Fruit fly (Drosophila melanogaster): ENCODE measurements around the gene Kaz.
A peak's percentile ranks its signal among the peaks of the same experiment; 100 is the strongest.

Kaz gene

DNA sequence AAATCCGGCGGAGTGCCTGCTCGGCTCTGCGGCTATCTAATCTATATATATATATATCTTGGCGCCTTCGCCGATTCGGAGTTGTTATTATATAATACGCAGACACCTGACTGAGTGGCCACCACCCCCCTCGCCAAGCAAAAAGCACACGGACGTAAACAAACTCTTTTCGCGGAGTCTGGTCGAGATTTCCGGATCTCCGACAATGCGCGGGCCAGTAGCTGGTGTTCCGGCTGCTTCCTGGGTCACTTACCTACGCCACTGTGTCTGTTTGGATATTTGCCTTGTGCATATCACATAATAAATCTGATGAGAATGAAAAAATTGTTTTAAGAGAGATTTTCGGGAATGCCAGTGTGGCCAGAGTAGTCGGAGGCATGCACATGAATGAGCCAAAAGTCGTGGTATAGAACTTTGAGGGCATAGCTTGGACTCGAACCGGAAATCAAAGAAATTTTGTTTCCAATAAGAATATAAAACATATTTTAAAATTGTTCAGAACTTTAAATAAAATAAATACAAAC, 42.7 kb downstream of the Kaz start, which contains the start of gene CG5805 (continued):
- no peak for TF ChIP-seq fru (optimal IDR thresholded peaks at IDR 0.05)
- peak; percentile 63 for TF ChIP-seq CG6272 (GFP tag; IDR thresholded peaks at IDR 0.05)
- TF ChIP-seq CG10366 (GFP tag; IDR thresholded peaks at IDR 0.05) = peak; percentile 84
- TF ChIP-seq lbe (GFP tag; optimal IDR thresholded peaks at IDR 0.05) = no peak
- peak; percentile 91 for TF ChIP-seq CG4617 (GFP tag; optimal IDR thresholded peaks at IDR 0.05; ENCODE audit: borderline replicate concordance)
- no peak for TF ChIP-seq Nf-YC (tag; optimal IDR thresholded peaks at IDR 0.05)
- no peak for TF ChIP-seq pnt (GFP tag; optimal IDR thresholded peaks at IDR 0.05)
- peak; percentile 59 for TF ChIP-seq CG2120 (GFP tag; optimal IDR thresholded peaks at IDR 0.05)
- no peak for TF ChIP-seq zf30C (GFP tag; optimal IDR thresholded peaks at IDR 0.05)
- TF ChIP-seq gfzf (GFP tag; optimal IDR thresholded peaks at IDR 0.05) = peak; percentile 87
- peak; percentile 67 for TF ChIP-seq CG10267 (tag; optimal IDR thresholded peaks at IDR 0.05)
- peak; percentile 42 for TF ChIP-seq CG18476 (GFP tag; optimal IDR thresholded peaks at IDR 0.05)
- TF ChIP-seq bsh (GFP tag; optimal IDR thresholded peaks at IDR 0.05) = peak in 1 of 2 experiments; percentile 72
- peak; percentile 43 for TF ChIP-seq CG8944 (GFP tag; optimal IDR thresholded peaks at IDR 0.05)
- peak; percentile 50 for TF ChIP-seq kni (GFP tag; optimal IDR thresholded peaks at IDR 0.05)
- TF ChIP-seq usp (GFP tag; optimal IDR thresholded peaks at IDR 0.05) = no peak
- peak; percentile 80 for TF ChIP-seq CG10147 (GFP tag; optimal IDR thresholded peaks at IDR 0.05)
- peak; percentile 81 for TF ChIP-seq sr (GFP tag; IDR thresholded peaks at IDR 0.05)
- TF ChIP-seq CG11723 (GFP tag; optimal IDR thresholded peaks at IDR 0.05) = peak; percentile 75
- no peak for TF ChIP-seq cad (GFP tag; optimal IDR thresholded peaks at IDR 0.05)
- TF ChIP-seq Bgb (GFP tag; IDR thresholded peaks at IDR 0.05; ENCODE audit: partially characterized antibody) = 0 out of 2 replicates have a peak, but pooled peaks have one; percentile 29
- TF ChIP-seq CG14965 (GFP tag; optimal IDR thresholded peaks at IDR 0.05; ENCODE audit: borderline replicate concordance) = peak; percentile 8
- peak; percentile 40 for TF ChIP-seq Chrac-16 (GFP tag; optimal IDR thresholded peaks at IDR 0.05)
- TF ChIP-seq CG2889 (GFP tag; IDR thresholded peaks at IDR 0.05) = peak; percentile 67
- peak; percentile 9; the same call in 1 of the 2 replicates for TF ChIP-seq tna (GFP tag; IDR thresholded peaks at IDR 0.05; ENCODE audit: partially characterized antibody)
- peak; percentile 88 for TF ChIP-seq CG32532 (GFP tag; IDR thresholded peaks at IDR 0.05)
- TF ChIP-seq Dref (GFP tag; IDR thresholded peaks at IDR 0.05) = peak; percentile 45
- no peak for TF ChIP-seq D19A (tag; optimal IDR thresholded peaks at IDR 0.05)
- no peak for TF ChIP-seq ab (GFP tag; optimal IDR thresholded peaks at IDR 0.05)
- TF ChIP-seq CG8290 (GFP tag; optimal IDR thresholded peaks at IDR 0.05) = no peak
- peak in 1 of 2 experiments; percentile 41 for TF ChIP-seq CG8290 (tag; optimal IDR thresholded peaks at IDR 0.05)
- TF ChIP-seq CG9727 (GFP tag; optimal IDR thresholded peaks at IDR 0.05) = peak; percentile 90
- 0 out of 2 replicates have a peak, but pooled peaks have one; percentile 39 for TF ChIP-seq rib (GFP tag; IDR thresholded peaks at IDR 0.05)
- peak; percentile 53 for TF ChIP-seq Blimp-1 (GFP tag; optimal IDR thresholded peaks at IDR 0.05)
- no peak for TF ChIP-seq Doc3 (GFP tag; IDR thresholded peaks at IDR 0.05; ENCODE audit: partially characterized antibody)
- peak; percentile 85 for TF ChIP-seq CG3163 (GFP tag; optimal IDR thresholded peaks at IDR 0.05)

Measured in whole organism, embryonic.